Worm (Caenorhabditis elegans): Measurements from ENCODE around the gene nhr-176.

Gene nhr-176

DNA sequence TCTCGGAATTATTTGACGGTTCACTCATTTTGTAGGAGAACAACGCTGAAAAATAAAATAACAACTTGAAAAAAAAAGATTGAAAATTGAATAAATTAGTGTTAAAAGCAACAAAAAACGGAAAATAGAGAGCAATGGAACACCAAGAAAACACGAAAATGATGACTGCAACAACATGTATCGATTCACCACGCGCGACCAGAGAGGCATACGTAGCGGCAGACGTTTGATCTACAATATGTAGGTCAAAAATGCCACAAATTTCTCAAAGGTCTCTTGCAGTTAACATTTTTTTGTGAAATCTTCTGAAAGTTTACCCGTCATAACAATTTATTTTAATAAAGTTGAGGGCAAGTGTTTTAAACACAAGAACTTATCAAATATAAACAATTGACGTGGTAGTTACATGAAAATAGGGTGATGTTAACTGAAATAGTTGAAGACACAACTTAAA, 14.1 kb upstream of the nhr-176 start, which contains the start of gene F14H3.5:
F14H3.5 (minus strand) TSS at position 51 of the 454 bp plus-strand sequence.
- TF ChIP-seq ces-1 (GFP tag; optimal IDR thresholded peaks at IDR 0.05) (no peak), hlh-1 (tag; optimal IDR thresholded peaks at IDR 0.05) (no peak), ceh-39 (tag; optimal IDR thresholded peaks at IDR 0.05) (no peak), elt-3 (tag; optimal IDR thresholded peaks at IDR 0.05) (no peak), mab-5 (tag; optimal IDR thresholded peaks at IDR 0.05) (no peak), M03D4.4 (tag; optimal IDR thresholded peaks at IDR 0.05) (no peak), bed-3 (GFP tag; optimal IDR thresholded peaks at IDR 0.05) (no peak), lin-32 (GFP tag; optimal IDR thresholded peaks at IDR 0.05) (no peak), cnd-1 (tag; optimal IDR thresholded peaks at IDR 0.05) (no peak), tbx-8 (GFP tag; optimal IDR thresholded peaks at IDR 0.05) (no peak), flh-1 (GFP tag; optimal IDR thresholded peaks at IDR 0.05) (no peak)

DNA sequence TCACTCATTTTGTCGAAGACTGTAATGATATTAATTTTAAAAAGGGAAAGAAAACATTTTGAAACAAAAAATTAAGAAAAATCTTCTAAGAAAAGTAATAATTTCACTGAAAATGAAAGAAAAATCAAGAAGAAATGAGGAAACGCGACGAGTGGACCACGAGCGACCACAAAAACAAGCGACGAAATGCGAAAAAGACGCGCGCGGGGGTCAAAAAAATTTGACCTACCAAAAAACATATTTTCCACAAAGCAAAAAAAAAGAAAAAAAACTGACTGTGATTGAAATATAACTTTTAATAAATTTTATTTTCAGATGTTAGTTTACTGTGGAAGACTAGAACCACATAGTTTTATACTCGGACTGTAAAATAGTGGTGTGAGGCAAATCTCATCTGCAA, 12.3 kb upstream of the nhr-176 start, which contains the start of gene F14H3.6:
F14H3.6 (minus strand) TSS at position 22 of the 400 bp plus-strand sequence.
- TF ChIP-seq ztf-11 (tag; optimal IDR thresholded peaks at IDR 0.05) (no peak), zip-8 (tag; optimal IDR thresholded peaks at IDR 0.05) (no peak), unc-39 (tag; optimal IDR thresholded peaks at IDR 0.05) (no peak), elt-3 (tag; optimal IDR thresholded peaks at IDR 0.05) (no peak), ces-1 (GFP tag; optimal IDR thresholded peaks at IDR 0.05) (no peak), unc-120 (tag; optimal IDR thresholded peaks at IDR 0.05; ENCODE audit: poor library complexity, severe bottlenecking) (no peak), flh-1 (GFP tag; optimal IDR thresholded peaks at IDR 0.05) (no peak), elt-1 (tag; optimal IDR thresholded peaks at IDR 0.05; ENCODE audit: borderline replicate concordance, insufficient read depth) (no peak), lin-13 (tag; optimal IDR thresholded peaks at IDR 0.05) (no peak), nhr-12 (tag; optimal IDR thresholded peaks at IDR 0.05) (no peak), mls-2 (tag; optimal IDR thresholded peaks at IDR 0.05) (no peak), lin-32 (GFP tag; optimal IDR thresholded peaks at IDR 0.05) (no peak)

ce11 chrV:16060135-16060534, 11.0 kb upstream of the nhr-176 start, which contains the start of gene F14H3.15:
F14H3.15 (minus strand) TSS chrV:16060235.
- TF ChIP-seq tbx-8 (GFP tag; optimal IDR thresholded peaks at IDR 0.05) (no peak), elt-1 (tag; optimal IDR thresholded peaks at IDR 0.05; ENCODE audit: borderline replicate concordance, insufficient read depth) (no peak), unc-62 (GFP tag; optimal IDR thresholded peaks at IDR 0.05) (no peak), nhr-28 (tag; optimal IDR thresholded peaks at IDR 0.05) (no peak), ceh-43 (GFP tag; optimal IDR thresholded peaks at IDR 0.05) (no peak), lin-13 (tag; optimal IDR thresholded peaks at IDR 0.05) (no peak), ceh-39 (tag; optimal IDR thresholded peaks at IDR 0.05) (no peak), sem-2 (GFP tag; optimal IDR thresholded peaks at IDR 0.05) (no peak), elt-3 (tag; optimal IDR thresholded peaks at IDR 0.05) (no peak), M03D4.4 (tag; optimal IDR thresholded peaks at IDR 0.05) (no peak), bed-3 (GFP tag; optimal IDR thresholded peaks at IDR 0.05) (no peak), nhr-12 (tag; optimal IDR thresholded peaks at IDR 0.05) (no peak), sptf-1 (tag; optimal IDR thresholded peaks at IDR 0.05) (no peak), ceh-83 (GFP tag; optimal IDR thresholded peaks at IDR 0.05) (no peak), zip-8 (tag; optimal IDR thresholded peaks at IDR 0.05) (no peak)

DNA sequence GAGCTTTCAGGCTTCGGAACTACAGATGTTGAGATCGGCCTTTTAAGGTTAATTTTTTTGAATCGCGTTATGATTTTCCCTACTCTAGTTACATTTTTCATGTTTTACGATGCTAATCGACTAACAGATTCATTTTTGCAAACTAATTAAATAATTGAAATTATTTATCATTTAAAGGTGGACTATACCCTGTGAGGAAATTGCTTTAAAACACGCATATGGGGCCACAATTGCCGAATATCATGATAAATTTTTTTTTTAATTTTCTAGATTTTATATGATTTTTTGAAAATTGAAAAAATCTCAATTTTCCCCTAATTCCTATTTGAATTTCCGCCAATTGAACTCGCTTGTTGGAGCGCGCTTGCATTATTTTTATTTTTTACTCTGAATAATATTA, 9.1 kb upstream of the nhr-176 start, which contains the start of gene fbxa-100:
fbxa-100 (minus strand) TSS at position 101 of the 400 bp plus-strand sequence.
- no peak for TF ChIP-seq mab-5 (tag; optimal IDR thresholded peaks at IDR 0.05)
- TF ChIP-seq sem-2 (GFP tag; optimal IDR thresholded peaks at IDR 0.05): no peak
- TF ChIP-seq cnd-1 (tag; optimal IDR thresholded peaks at IDR 0.05): no peak
- no peak for TF ChIP-seq mep-1 (tag; optimal IDR thresholded peaks at IDR 0.05)
- no peak for TF ChIP-seq flh-1 (GFP tag; optimal IDR thresholded peaks at IDR 0.05)
- TF ChIP-seq nhr-12 (tag; optimal IDR thresholded peaks at IDR 0.05): no peak
- TF ChIP-seq elt-3 (tag; optimal IDR thresholded peaks at IDR 0.05): no peak
- no peak for TF ChIP-seq lin-32 (GFP tag; optimal IDR thresholded peaks at IDR 0.05)
- no peak for TF ChIP-seq zip-8 (tag; optimal IDR thresholded peaks at IDR 0.05)
- no peak for TF ChIP-seq ham-2 (GFP tag; optimal IDR thresholded peaks at IDR 0.05)
- TF ChIP-seq ceh-39 (tag; optimal IDR thresholded peaks at IDR 0.05): no peak
- TF ChIP-seq elt-1 (tag; optimal IDR thresholded peaks at IDR 0.05; ENCODE audit: borderline replicate concordance, insufficient read depth): no peak

ce11 chrV:16062788-16063187, 8.3 kb upstream of the nhr-176 start, which contains the start of gene F14H3.14:
F14H3.14 (minus strand) TSS chrV:16062888.
- TF ChIP-seq lin-32 (GFP tag; optimal IDR thresholded peaks at IDR 0.05): no peak
- TF ChIP-seq ceh-83 (GFP tag; optimal IDR thresholded peaks at IDR 0.05): no peak
- TF ChIP-seq lin-13 (tag; optimal IDR thresholded peaks at IDR 0.05): no peak
- no peak for TF ChIP-seq nhr-237 (tag; optimal IDR thresholded peaks at IDR 0.05)
- no peak for TF ChIP-seq ztf-11 (tag; optimal IDR thresholded peaks at IDR 0.05)
- no peak for TF ChIP-seq drap-1 (GFP tag; optimal IDR thresholded peaks at IDR 0.05)
- TF ChIP-seq lsy-2 (tag; optimal IDR thresholded peaks at IDR 0.05): no peak
- TF ChIP-seq pha-4 (tag; optimal IDR thresholded peaks at IDR 0.05): no peak
- TF ChIP-seq ces-1 (GFP tag; optimal IDR thresholded peaks at IDR 0.05): no peak
- TF ChIP-seq unc-39 (tag; optimal IDR thresholded peaks at IDR 0.05): no peak
- TF ChIP-seq blmp-1 (tag; optimal IDR thresholded peaks at IDR 0.05): no peak
- no peak for TF ChIP-seq unc-120 (tag; optimal IDR thresholded peaks at IDR 0.05; ENCODE audit: poor library complexity, severe bottlenecking)
- no peak for TF ChIP-seq elt-3 (tag; optimal IDR thresholded peaks at IDR 0.05)
- TF ChIP-seq zip-8 (tag; optimal IDR thresholded peaks at IDR 0.05): no peak
- TF ChIP-seq nhr-28 (tag; optimal IDR thresholded peaks at IDR 0.05): no peak
- no peak for TF ChIP-seq nhr-76 (tag; optimal IDR thresholded peaks at IDR 0.05)
